Worm (Caenorhabditis elegans) whole organism, L2 larva: ENCODE results near the gene lact-1.
A peak's percentile ranks its signal among the peaks of the same experiment; 100 is the strongest.

ENCODE experiments used
- C34F6.9 ChIP-seq: fragments of 150-350 bp; optimal IDR thresholded peaks from 2 replicates; lab custom pipeline; 2014; ENCODE audit warnings: missing biosample characterization, missing genetic modification characterization
- F13H6.1 ChIP-seq: sonication (generic microtip); optimal IDR thresholded peaks from 2 replicates; lab custom pipeline; 2016; ENCODE audit warnings: missing genetic modification characterization, missing compliant biosample characterization
- Y55F3AM.14 ChIP-seq: fragments of 200-800 bp; sonication (Bioruptor generic); optimal IDR thresholded peaks from 2 replicates; lab custom pipeline; 2018; ENCODE audit warnings: mild to moderate bottlenecking, missing genetic modification characterization, missing compliant biosample characterization
- ama-1 ChIP-seq: fragments of 150-350 bp; optimal IDR thresholded peaks from 2 replicates; lab custom pipeline; 2018; ENCODE audit warnings: inconsistent platforms
- blmp-1 ChIP-seq: sonication (generic microtip); optimal IDR thresholded peaks from 2 replicates; lab custom pipeline; 2017; ENCODE audit warnings: missing genetic modification characterization, mild to moderate bottlenecking, missing compliant biosample characterization, antibody characterized with exemption, moderate library complexity; ENCODE audit not compliant: insufficient read depth
- ceh-16 ChIP-seq: fragments of 150-350 bp; optimal IDR thresholded peaks from 2 replicates; lab custom pipeline; 2014; ENCODE audit warnings: missing biosample characterization, missing genetic modification characterization
- ceh-82 ChIP-seq: fragments of 150-350 bp; optimal IDR thresholded peaks from 2 replicates; lab custom pipeline; 2014; ENCODE audit warnings: missing biosample characterization, missing genetic modification characterization
- crh-2 ChIP-seq: sonication (generic microtip); optimal IDR thresholded peaks from 2 replicates; lab custom pipeline; 2017; ENCODE audit warnings: missing biosample characterization, missing genetic modification characterization
- dmd-4 ChIP-seq: sonication (generic microtip); optimal IDR thresholded peaks from 2 replicates; lab custom pipeline; 2017; ENCODE audit warnings: missing biosample characterization, missing genetic modification characterization
- egl-27 ChIP-seq: sonication (generic microtip); optimal IDR thresholded peaks from 3 replicates; lab custom pipeline; 2017; ENCODE audit warnings: missing biosample characterization, missing genetic modification reagents, missing genetic modification characterization
- fos-1 ChIP-seq: fragments of 150-350 bp; optimal IDR thresholded peaks from 2 replicates; lab custom pipeline; 2014; ENCODE audit warnings: missing biosample characterization, missing genetic modification characterization
- gmeb-1 ChIP-seq: fragments of 150-350 bp; optimal IDR thresholded peaks from 2 replicates; lab custom pipeline; 2014; ENCODE audit warnings: missing biosample characterization, missing genetic modification characterization
- lin-13 ChIP-seq: fragments of 150-350 bp; optimal IDR thresholded peaks from 2 replicates; lab custom pipeline; 2014; ENCODE audit warnings: missing biosample characterization, missing genetic modification reagents, missing genetic modification characterization
- lsy-2 ChIP-seq, 2 experiments: fragments of 150-350 bp in 1 of 2; sonication (generic microtip) in 1 of 2; optimal IDR thresholded peaks; 2 replicates each; lab custom pipeline; 2014 to 2017; ENCODE audit warnings: missing biosample characterization in 2 of 2, missing genetic modification characterization in 2 of 2
- mab-5 ChIP-seq: fragments of 150-350 bp; optimal IDR thresholded peaks from 2 replicates; lab custom pipeline; 2014; ENCODE audit warnings: missing biosample characterization, missing genetic modification characterization
- mbf-1 ChIP-seq: sonication (generic microtip); optimal IDR thresholded peaks from 2 replicates; lab custom pipeline; 2017; ENCODE audit warnings: missing biosample characterization, missing genetic modification characterization
- nhr-10 ChIP-seq: sonication (generic microtip); optimal IDR thresholded peaks from 2 replicates; lab custom pipeline; 2017; ENCODE audit warnings: missing biosample characterization, missing genetic modification characterization
- nhr-11 ChIP-seq: fragments of 150-350 bp; optimal IDR thresholded peaks from 2 replicates; lab custom pipeline; 2014; ENCODE audit warnings: missing biosample characterization, missing genetic modification characterization
- nhr-12 ChIP-seq: fragments of 150-350 bp; optimal IDR thresholded peaks from 2 replicates; lab custom pipeline; 2014; ENCODE audit warnings: missing biosample characterization, missing genetic modification characterization
- nhr-129 ChIP-seq: fragments of 150-350 bp; optimal IDR thresholded peaks from 2 replicates; lab custom pipeline; 2014; ENCODE audit warnings: missing biosample characterization, missing genetic modification characterization
- nhr-21 ChIP-seq: fragments of 150-350 bp; optimal IDR thresholded peaks from 2 replicates; lab custom pipeline; 2014; ENCODE audit warnings: missing biosample characterization, missing genetic modification characterization
- nhr-237 ChIP-seq: fragments of 150-350 bp; optimal IDR thresholded peaks from 2 replicates; lab custom pipeline; 2014; ENCODE audit warnings: missing biosample characterization, missing genetic modification characterization
- nhr-25 ChIP-seq: fragments of 150-350 bp; sonication (generic microtip); optimal IDR thresholded peaks from 3 replicates; lab custom pipeline; 2014; ENCODE audit warnings: missing biosample characterization, missing genetic modification characterization
- nhr-6 ChIP-seq: fragments of 150-350 bp; optimal IDR thresholded peaks from 2 replicates; lab custom pipeline; 2014; ENCODE audit warnings: missing biosample characterization, missing genetic modification characterization
- nhr-77 ChIP-seq: fragments of 150-350 bp; optimal IDR thresholded peaks from 2 replicates; lab custom pipeline; 2014; ENCODE audit warnings: missing biosample characterization, missing genetic modification characterization
- sem-4 ChIP-seq: fragments of 150-350 bp; optimal IDR thresholded peaks from 2 replicates; lab custom pipeline; 2014; ENCODE audit warnings: missing biosample characterization, missing genetic modification reagents, missing genetic modification characterization
- skn-1 ChIP-seq: sonication (generic microtip); optimal IDR thresholded peaks from 2 replicates; lab custom pipeline; 2017; ENCODE audit warnings: missing biosample characterization, missing genetic modification characterization
- sma-3 ChIP-seq: sonication (generic microtip); optimal IDR thresholded peaks from 2 replicates; lab custom pipeline; 2016; ENCODE audit warnings: missing genetic modification reagents, missing genetic modification characterization, missing compliant biosample characterization
- sma-9 ChIP-seq, 2 experiments: fragments of 150-350 bp in 1 of 2; sonication (generic microtip) in 1 of 2; optimal IDR thresholded peaks; 2 replicates each; lab custom pipeline; 2014 to 2016; ENCODE audit warnings: missing genetic modification characterization in 2 of 2, mild to moderate bottlenecking in 1 of 2, missing biosample characterization in 1 of 2, missing compliant biosample characterization in 1 of 2, missing genetic modification reagents in 1 of 2, moderate library complexity in 1 of 2
- snpc-4 ChIP-seq: fragments of 150-350 bp; optimal IDR thresholded peaks from 2 replicates; lab custom pipeline; 2014; ENCODE audit warnings: missing biosample characterization, missing genetic modification characterization
- unc-39 ChIP-seq: fragments of 150-350 bp; optimal IDR thresholded peaks from 2 replicates; lab custom pipeline; 2014; ENCODE audit warnings: missing biosample characterization, missing genetic modification characterization
- unc-55 ChIP-seq: fragments of 150-350 bp; sonication (generic microtip); optimal IDR thresholded peaks from 3 replicates; lab custom pipeline; 2014; ENCODE audit warnings: missing biosample characterization, missing genetic modification reagents, missing genetic modification characterization
- zag-1 ChIP-seq: fragments of 150-350 bp; optimal IDR thresholded peaks from 2 replicates; lab custom pipeline; 2014; ENCODE audit warnings: missing biosample characterization, missing genetic modification characterization
- ztf-1 ChIP-seq: fragments of 200-800 bp; sonication (Bioruptor generic); conservative IDR thresholded peaks from 2 replicates; pipeline ENCODE4 v1.3.6; 2022; ENCODE audit warnings: missing genetic modification characterization, missing compliant biosample characterization
- ztf-4 ChIP-seq: fragments of 150-350 bp; optimal IDR thresholded peaks from 2 replicates; lab custom pipeline; 2014; ENCODE audit warnings: missing biosample characterization, missing genetic modification characterization

The lact-1 gene

DNA sequence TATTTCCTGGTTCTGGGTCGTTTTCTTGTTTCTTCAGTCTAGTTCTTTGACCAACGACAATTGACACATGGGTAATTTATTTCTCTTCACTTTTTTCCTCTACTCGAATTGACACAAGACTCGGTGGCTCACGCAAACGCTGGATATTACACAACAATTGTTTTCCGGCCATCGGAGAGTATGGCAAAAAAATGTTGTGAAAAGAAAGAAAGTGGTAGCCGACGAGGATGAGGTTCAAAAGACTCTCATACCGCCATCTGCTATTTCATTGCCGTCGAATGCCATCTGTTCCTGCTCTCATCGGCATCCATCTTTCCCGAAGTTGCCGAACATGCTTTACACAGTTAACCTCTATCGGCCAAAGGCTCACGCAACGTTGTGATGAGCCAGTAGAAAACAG lies 23.5 kb downstream of the lact-1 start (continued):
- TF ChIP-seq skn-1 (tag; lab: Kevin White, UChicago) (no peak), nhr-77 (no peak), nhr-237 (tag; lab: Kevin White, UChicago) (no peak), lsy-2 (tag; optimal IDR thresholded peaks at IDR 0.05; lab: Kevin White, UChicago) (peak in 1 of 2 experiments; percentile 48), nhr-12 (tag; lab: Kevin White, UChicago) (no peak), ztf-1 (GFP tag; lab: Robert Waterston, UW) (no peak), Y55F3AM.14 (GFP tag; lab: Kevin White, UChicago) (no peak), mab-5 (tag; lab: Kevin White, UChicago) (peak; percentile 57), nhr-10 (tag; lab: Kevin White, UChicago) (no peak), crh-2 (tag; lab: Kevin White, UChicago) (no peak), blmp-1 (tag; lab: Kevin White, UChicago) (no peak), gmeb-1 (tag; lab: Kevin White, UChicago) (no peak), ama-1 (lab: Kevin White, UChicago) (no peak), ceh-16 (tag; lab: Kevin White, UChicago) (no peak), sem-4 (peak; percentile 56), nhr-6 (tag; lab: Kevin White, UChicago) (peak; percentile 39), C34F6.9 (tag; lab: Kevin White, UChicago) (peak; percentile 45), egl-27 (no peak), nhr-25 (tag; lab: Kevin White, UChicago) (no peak), unc-55 (GFP tag; lab: Kevin White, UChicago) (no peak)

DNA sequence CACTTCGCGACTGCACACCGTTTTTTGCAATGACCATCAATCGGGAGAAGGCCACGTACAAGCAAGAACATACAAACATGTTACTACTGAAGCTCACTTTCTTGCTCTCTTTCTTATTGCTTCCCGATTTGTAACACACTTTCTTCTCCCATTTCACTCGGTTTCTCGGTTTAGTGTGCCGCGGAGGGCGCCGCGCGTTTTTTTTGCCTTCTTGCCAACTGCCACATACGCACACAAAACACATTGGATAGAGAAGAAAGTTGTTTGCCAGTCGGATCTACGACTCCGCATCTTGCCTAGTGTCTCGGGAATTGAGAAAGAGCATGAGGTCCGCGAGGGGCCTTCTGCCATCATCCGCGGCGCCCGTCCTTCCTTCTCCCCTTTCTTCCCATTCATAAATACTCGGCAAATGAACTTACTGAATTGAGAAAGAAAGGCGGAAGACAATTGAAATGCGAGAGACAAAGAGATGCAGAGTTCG lies 25.4 kb downstream of the lact-1 start:
- no peak for TF ChIP-seq dmd-4 (tag; lab: Kevin White, UChicago)
- TF ChIP-seq C34F6.9 (tag; lab: Kevin White, UChicago) = peak; percentile 75
- peak; percentile 80 for TF ChIP-seq nhr-129 (tag; lab: Kevin White, UChicago)
- TF ChIP-seq nhr-11 = no peak
- peak; percentile 44 for TF ChIP-seq unc-55 (GFP tag; lab: Kevin White, UChicago)
- no peak for TF ChIP-seq nhr-21 (tag; lab: Kevin White, UChicago)
- TF ChIP-seq lin-13 = peak; percentile 41
- TF ChIP-seq unc-39 (tag; lab: Kevin White, UChicago) = peak; percentile 94
- peak; percentile 13 for TF ChIP-seq gmeb-1 (tag; lab: Kevin White, UChicago)
- peak; percentile 56 for TF ChIP-seq sem-4
- peak; percentile 70 for TF ChIP-seq zag-1 (tag; lab: Kevin White, UChicago)
- no peak for TF ChIP-seq egl-27
- TF ChIP-seq Y55F3AM.14 (GFP tag; lab: Kevin White, UChicago) = peak; percentile 44
- peak; percentile 36 for TF ChIP-seq snpc-4 (tag; lab: Kevin White, UChicago)
- TF ChIP-seq lsy-2 (tag; optimal IDR thresholded peaks at IDR 0.05; lab: Kevin White, UChicago) = peak; percentile 32 to 37
- TF ChIP-seq ztf-4 (tag; lab: Kevin White, UChicago) = peak; percentile 28
- TF ChIP-seq crh-2 (tag; lab: Kevin White, UChicago) = peak; percentile 76
- peak; percentile 58 for TF ChIP-seq sma-9 (GFP tag; optimal IDR thresholded peaks at IDR 0.05; lab: Kevin White, UChicago)
- TF ChIP-seq sma-9 (tag; optimal IDR thresholded peaks at IDR 0.05; lab: Kevin White, UChicago) = no peak
- peak; percentile 1 for TF ChIP-seq fos-1 (tag; lab: Kevin White, UChicago)
- peak; percentile 95 for TF ChIP-seq F13H6.1 (tag; lab: Kevin White, UChicago)
- no peak for TF ChIP-seq ama-1 (lab: Kevin White, UChicago)
- no peak for TF ChIP-seq ztf-1 (GFP tag; lab: Robert Waterston, UW)

DNA sequence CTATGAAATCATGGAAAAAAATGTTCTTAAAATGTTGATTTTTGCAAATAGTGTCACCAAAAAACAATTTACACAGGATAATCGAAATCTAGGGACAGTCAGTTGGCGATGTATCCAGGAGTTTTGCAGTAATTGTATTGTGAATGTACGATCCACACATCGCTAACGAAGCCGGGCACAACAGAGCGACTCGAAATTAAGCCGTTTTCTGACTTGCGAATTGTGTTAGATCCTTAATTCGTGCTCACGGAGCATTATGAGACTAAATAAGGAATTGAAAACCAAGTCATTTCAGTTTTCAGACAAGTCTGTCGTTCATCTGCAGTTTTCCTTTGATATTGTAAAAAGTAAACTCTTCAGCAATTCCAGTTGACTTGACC lies 26.1 kb downstream of the lact-1 start:
- TF ChIP-seq C34F6.9 (tag; lab: Kevin White, UChicago) (no peak), Y55F3AM.14 (GFP tag; lab: Kevin White, UChicago) (no peak), lsy-2 (tag; optimal IDR thresholded peaks at IDR 0.05; lab: Kevin White, UChicago) (no peak), snpc-4 (tag; lab: Kevin White, UChicago) (no peak), nhr-77 (no peak), mbf-1 (tag; lab: Kevin White, UChicago) (no peak), F13H6.1 (tag; lab: Kevin White, UChicago) (no peak), sma-3 (GFP tag; lab: Kevin White, UChicago) (no peak), ceh-82 (no peak)
- TF ChIP-seq, all 48 proteins: peak for 0
